Fruit fly (Drosophila melanogaster) whole organism, embryonic: ENCODE results near the gene CG4576.

ENCODE experiments used
- CG12299 ChIP-seq: fragments of 200-800 bp; sonication (Bioruptor generic); optimal IDR thresholded peaks from 2 replicates; lab custom pipeline; 2018; ENCODE audit warnings: missing biosample characterization, mild to moderate bottlenecking, missing genetic modification characterization
- CG17359 ChIP-seq: fragments of 200-800 bp; sonication (Bioruptor generic); optimal IDR thresholded peaks from 3 replicates; lab custom pipeline; 2018; ENCODE audit warnings: missing biosample characterization, mild to moderate bottlenecking, missing genetic modification characterization, moderate library complexity
- CG2116 ChIP-seq: fragments of 200-800 bp; sonication (Bioruptor generic); optimal IDR thresholded peaks from 3 replicates; lab custom pipeline; 2018; ENCODE audit warnings: missing biosample characterization, mild to moderate bottlenecking, missing genetic modification characterization
- CG30020 ChIP-seq: fragments of 200-800 bp; optimal IDR thresholded peaks from 2 replicates; lab custom pipeline; 2019; ENCODE audit warnings: missing biosample characterization, mild to moderate bottlenecking, missing genetic modification characterization, moderate library complexity
- CG30403 ChIP-seq: fragments of 200-800 bp; sonication (Bioruptor generic); optimal IDR thresholded peaks from 3 replicates; lab custom pipeline; 2016; ENCODE audit warnings: missing biosample characterization, missing genetic modification characterization
- CG3065 ChIP-seq: fragments of 200-800 bp; sonication (Bioruptor generic); optimal IDR thresholded peaks from 2 replicates; lab custom pipeline; 2016; ENCODE audit warnings: missing biosample characterization, missing genetic modification characterization
- CG34376 ChIP-seq: fragments of 200-800 bp; sonication (Bioruptor generic); optimal IDR thresholded peaks from 2 replicates; lab custom pipeline; 2018; ENCODE audit warnings: missing biosample characterization, mild to moderate bottlenecking, missing genetic modification characterization
- CG42726 ChIP-seq: fragments of 200-800 bp; sonication (Bioruptor generic); IDR thresholded peaks from 2 replicates; pipeline ENCODE4 v1.3.6; 2022; ENCODE audit warnings: missing biosample characterization, missing genetic modification characterization; ENCODE audit not compliant: partially characterized antibody
- CG6175 ChIP-seq: fragments of 200-800 bp; sonication (Bioruptor generic); IDR thresholded peaks from 3 replicates; pipeline ENCODE4 v1.3.6; 2022; ENCODE audit warnings: missing biosample characterization, missing genetic modification characterization
- CG6813 ChIP-seq: fragments of 200-800 bp; sonication (Bioruptor generic); optimal IDR thresholded peaks from 2 replicates; lab custom pipeline; 2017; ENCODE audit warnings: missing biosample characterization, missing genetic modification characterization, mild to moderate bottlenecking, moderate library complexity, missing genetic modification reagents
- CG7271 ChIP-seq: fragments of 200-800 bp; sonication (Bioruptor generic); optimal IDR thresholded peaks from 2 replicates; lab custom pipeline; 2018; ENCODE audit warnings: missing biosample characterization, mild to moderate bottlenecking, missing genetic modification characterization, moderate library complexity
- CG7987 ChIP-seq: fragments of 200-800 bp; sonication (Bioruptor generic); optimal IDR thresholded peaks from 2 replicates; lab custom pipeline; 2018; ENCODE audit warnings: missing biosample characterization, mild to moderate bottlenecking, missing genetic modification characterization, moderate library complexity
- CG8281 ChIP-seq: fragments of 200-800 bp; sonication (Bioruptor generic); optimal IDR thresholded peaks from 2 replicates; lab custom pipeline; 2018; ENCODE audit warnings: missing biosample characterization, mild to moderate bottlenecking, missing genetic modification characterization, moderate library complexity
- CG9932 ChIP-seq: fragments of 200-800 bp; sonication (Bioruptor generic); IDR thresholded peaks from 2 replicates; pipeline ENCODE4 v1.3.6; 2022; ENCODE audit warnings: missing biosample characterization, missing genetic modification characterization
- CTCF ChIP-seq: fragments of 200-800 bp; sonication (Bioruptor generic); optimal IDR thresholded peaks from 2 replicates; lab custom pipeline; 2017; ENCODE audit warnings: missing biosample characterization, mild to moderate bottlenecking, missing genetic modification characterization, moderate library complexity
- CkIIα-i1 ChIP-seq: fragments of 200-800 bp; sonication (Bioruptor generic); IDR thresholded peaks from 2 replicates; pipeline ENCODE4 v1.3.6; 2022; ENCODE audit warnings: missing biosample characterization, missing genetic modification characterization
- D ChIP-seq, 2 experiments: fragments of 200-800 bp in 1 of 2; fragments of >200 bp in 1 of 2; sonication (Bioruptor generic) in 1 of 2; optimal IDR thresholded peaks; 2 replicates in 1 of 2; 3 replicates in 1 of 2; lab custom pipeline; 2017; ENCODE audit warnings: mild to moderate bottlenecking in 1 of 2, missing biosample characterization in 1 of 2, missing genetic modification characterization in 1 of 2, missing genetic modification reagents in 1 of 2
- D19A ChIP-seq: fragments of 200-800 bp; optimal IDR thresholded peaks from 3 replicates; lab custom pipeline; 2019; ENCODE audit warnings: missing biosample characterization, mild to moderate bottlenecking, missing genetic modification characterization, moderate library complexity
- Dref ChIP-seq: fragments of 200-800 bp; sonication (Bioruptor generic); IDR thresholded peaks from 2 replicates; pipeline ENCODE4 v1.3.6; 2022; ENCODE audit warnings: missing biosample characterization, missing genetic modification characterization
- E2f2 ChIP-seq: fragments of 200-800 bp; sonication (Bioruptor generic); IDR thresholded peaks from 2 replicates; pipeline ENCODE4 v1.3.6; 2022; ENCODE audit warnings: missing biosample characterization, missing genetic modification characterization
- Fer3 ChIP-seq: fragments of 200-800 bp; sonication (Bioruptor generic); optimal IDR thresholded peaks from 2 replicates; lab custom pipeline; 2018; ENCODE audit warnings: missing biosample characterization, mild to moderate bottlenecking, missing genetic modification characterization, moderate library complexity
- H15 ChIP-seq: fragments of 200-800 bp; sonication (Bioruptor generic); IDR thresholded peaks from 3 replicates; pipeline ENCODE4 v1.3.6; 2022; ENCODE audit warnings: missing biosample characterization, missing genetic modification characterization
- HLH3B ChIP-seq: fragments of 200-800 bp; sonication (Bioruptor generic); IDR thresholded peaks from 2 replicates; pipeline ENCODE4 v1.3.6; 2022; ENCODE audit warnings: missing biosample characterization, missing genetic modification characterization
- Hand ChIP-seq: fragments of 200-800 bp; sonication (Bioruptor generic); optimal IDR thresholded peaks from 2 replicates; lab custom pipeline; 2017; ENCODE audit warnings: mild to moderate bottlenecking, missing biosample characterization, missing genetic modification reagents, missing genetic modification characterization
- HmgD ChIP-seq: fragments of 200-800 bp; sonication (Bioruptor generic); optimal IDR thresholded peaks from 3 replicates; lab custom pipeline; 2016; ENCODE audit warnings: missing biosample characterization, missing genetic modification characterization
- Hr3 ChIP-seq: fragments of 200-800 bp; sonication (Bioruptor generic); optimal IDR thresholded peaks from 3 replicates; lab custom pipeline; 2016; ENCODE audit warnings: missing biosample characterization, missing genetic modification characterization
- Hr39 ChIP-seq: fragments of >200 bp; optimal IDR thresholded peaks from 2 replicates; lab custom pipeline; 2017
- Hsf ChIP-seq: fragments of 200-800 bp; sonication (Bioruptor generic); optimal IDR thresholded peaks from 3 replicates; lab custom pipeline; 2016; ENCODE audit warnings: missing biosample characterization, missing genetic modification characterization
- Jarid2 ChIP-seq: fragments of 200-800 bp; sonication (Bioruptor generic); optimal IDR thresholded peaks from 3 replicates; lab custom pipeline; 2017; ENCODE audit warnings: mild to moderate bottlenecking, missing biosample characterization, missing genetic modification reagents, missing genetic modification characterization
- MBD-R2 ChIP-seq: fragments of 200-800 bp; sonication (Bioruptor generic); IDR thresholded peaks from 2 replicates; pipeline ENCODE4 v1.3.6; 2022; ENCODE audit warnings: missing biosample characterization, missing genetic modification characterization
- Myb ChIP-seq: fragments of 200-800 bp; sonication (Bioruptor generic); optimal IDR thresholded peaks from 2 replicates; lab custom pipeline; 2016; ENCODE audit warnings: missing biosample characterization, missing genetic modification characterization
- Nf-YA ChIP-seq: fragments of 200-800 bp; sonication (Bioruptor generic); IDR thresholded peaks from 2 replicates; pipeline ENCODE4 v1.3.6; 2022; ENCODE audit warnings: missing biosample characterization, missing genetic modification characterization
- NfI ChIP-seq: fragments of 200-800 bp; sonication (Bioruptor generic); optimal IDR thresholded peaks from 3 replicates; lab custom pipeline; 2018; ENCODE audit warnings: missing biosample characterization, mild to moderate bottlenecking, missing genetic modification characterization, moderate library complexity
- Oaz ChIP-seq: fragments of 200-800 bp; sonication (Bioruptor generic); IDR thresholded peaks from 2 replicates; pipeline ENCODE4 v1.3.6; 2022; ENCODE audit warnings: missing biosample characterization, missing genetic modification characterization
- Oli ChIP-seq: fragments of 200-800 bp; sonication (Bioruptor generic); optimal IDR thresholded peaks from 2 replicates; lab custom pipeline; 2018; ENCODE audit warnings: missing biosample characterization, mild to moderate bottlenecking, missing genetic modification characterization, moderate library complexity
- Rfx ChIP-seq: fragments of 200-800 bp; sonication (Bioruptor generic); IDR thresholded peaks from 2 replicates; pipeline ENCODE4 v1.3.6; 2022; ENCODE audit warnings: missing biosample characterization, missing genetic modification characterization
- Scr ChIP-seq: fragments of 200-800 bp; sonication (Bioruptor generic); IDR thresholded peaks from 2 replicates; pipeline ENCODE4 v1.3.6; 2022; ENCODE audit warnings: missing biosample characterization, missing genetic modification characterization; ENCODE audit not compliant: partially characterized antibody
- Vsx1 ChIP-seq: fragments of 200-800 bp; sonication (Bioruptor generic); optimal IDR thresholded peaks from 2 replicates; lab custom pipeline; 2017; ENCODE audit warnings: missing biosample characterization, mild to moderate bottlenecking, missing genetic modification characterization, missing genetic modification reagents
- YL-1 ChIP-seq: fragments of 200-800 bp; sonication (Bioruptor generic); optimal IDR thresholded peaks from 3 replicates; lab custom pipeline; 2017; ENCODE audit warnings: missing biosample characterization, mild to moderate bottlenecking, missing genetic modification characterization
- ab ChIP-seq: fragments of 200-800 bp; sonication (Bioruptor generic); optimal IDR thresholded peaks from 2 replicates; lab custom pipeline; 2016; ENCODE audit warnings: missing biosample characterization, missing genetic modification characterization
- ase ChIP-seq: fragments of 200-800 bp; sonication (Bioruptor generic); IDR thresholded peaks from 3 replicates; pipeline ENCODE4 v1.3.6; 2022; ENCODE audit warnings: missing biosample characterization, missing genetic modification characterization
- bab2 ChIP-seq: fragments of 200-800 bp; sonication (Bioruptor generic); optimal IDR thresholded peaks from 2 replicates; lab custom pipeline; 2016; ENCODE audit warnings: missing biosample characterization, missing genetic modification characterization
- ems ChIP-seq: fragments of 200-800 bp; sonication (Bioruptor generic); optimal IDR thresholded peaks from 3 replicates; lab custom pipeline; 2016; ENCODE audit warnings: missing biosample characterization, missing genetic modification characterization
- esg ChIP-seq: fragments of 200-800 bp; sonication (Bioruptor generic); conservative IDR thresholded peaks from 2 replicates; pipeline ENCODE4 v1.3.6; 2022; ENCODE audit warnings: missing biosample characterization, missing genetic modification characterization
- pfk ChIP-seq: fragments of 200-800 bp; sonication (Bioruptor generic); optimal IDR thresholded peaks from 2 replicates; lab custom pipeline; 2018; ENCODE audit warnings: missing biosample characterization, mild to moderate bottlenecking, missing genetic modification characterization, moderate library complexity
- sens ChIP-seq: fragments of 200-800 bp; sonication (Bioruptor generic); peaks from one replicate; lab custom pipeline; 2016; ENCODE audit warnings: missing biosample characterization, missing genetic modification characterization
- sna ChIP-seq: fragments of 200-800 bp; sonication (Bioruptor generic); IDR thresholded peaks from 2 replicates; pipeline ENCODE4 v1.3.6; 2022; ENCODE audit warnings: missing biosample characterization, missing genetic modification characterization; ENCODE audit not compliant: partially characterized antibody
- sob ChIP-seq: fragments of 200-800 bp; sonication (Bioruptor generic); IDR thresholded peaks from 2 replicates; pipeline ENCODE4 v1.3.6; 2022; ENCODE audit warnings: missing biosample characterization, missing genetic modification characterization
- sqz ChIP-seq: fragments of 200-800 bp; sonication (Bioruptor generic); optimal IDR thresholded peaks from 3 replicates; lab custom pipeline; 2018; ENCODE audit warnings: missing biosample characterization, mild to moderate bottlenecking, missing genetic modification characterization
- tio ChIP-seq: fragments of 200-800 bp; sonication (Bioruptor generic); optimal IDR thresholded peaks from 2 replicates; lab custom pipeline; 2017; ENCODE audit warnings: missing biosample characterization, missing genetic modification characterization, inconsistent platforms
- wor ChIP-seq: fragments of 200-800 bp; sonication (Bioruptor generic); IDR thresholded peaks from 2 replicates; pipeline ENCODE4 v1.3.6; 2022; ENCODE audit warnings: missing biosample characterization, missing genetic modification characterization
- zen2 ChIP-seq: fragments of 200-800 bp; sonication (Bioruptor generic); IDR thresholded peaks from 3 replicates; pipeline ENCODE4 v1.3.6; 2022; ENCODE audit warnings: missing biosample characterization, missing genetic modification characterization; ENCODE audit not compliant: partially characterized antibody

The CG4576 gene

DNA sequence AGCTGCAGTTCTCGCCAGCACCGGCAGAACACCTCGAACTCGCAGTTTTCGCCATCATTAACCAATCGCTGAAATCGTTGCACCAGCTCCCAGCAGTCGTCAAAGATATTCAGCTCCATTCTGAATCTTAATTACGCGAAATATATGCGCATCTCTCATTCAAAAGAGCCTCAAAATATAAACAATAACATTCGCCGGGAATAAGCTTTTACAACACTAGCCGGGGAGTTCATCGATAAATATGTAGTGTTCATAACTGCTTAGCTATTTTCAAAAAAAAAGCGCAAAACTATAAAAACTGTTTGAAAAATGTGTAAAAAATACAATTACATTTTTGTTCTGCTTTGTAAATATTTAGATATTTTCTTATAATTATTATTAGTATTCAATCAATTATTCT, 13.7 kb downstream of the CG4576 start, which contains the start of gene Pbp45 (continued):
- TF ChIP-seq Dref (peak; percentile 61), CkIIα-i1 (no peak), bab2 (no peak), Hand (GFP tag; lab: Kevin White, UChicago) (no peak), CG9932 (peak; percentile 49; the same call in 1 of the 2 replicates), Nf-YA (GFP tag; lab: Robert Waterston, UW) (no peak), Hr39 (lab: Kevin White, UChicago) (no peak), MBD-R2 (GFP tag; lab: Robert Waterston, UW) (peak; percentile 69), CG30403 (GFP tag; lab: Kevin White, UChicago) (peak; percentile 7), ems (GFP tag; lab: Kevin White, UChicago) (no peak), CG3065 (GFP tag; lab: Kevin White, UChicago) (no peak), HmgD (no peak), Oaz (GFP tag; lab: Robert Waterston, UW) (no peak), CG12299 (no peak), sob (GFP tag; lab: Robert Waterston, UW) (0 out of 2 replicates have a peak, but pooled peaks have one; percentile 8), zen2 (GFP tag; lab: Robert Waterston, UW) (peak; percentile 56; the same call in 1 of the 3 replicates), HLH3B (GFP tag; lab: Robert Waterston, UW) (no peak), sqz (GFP tag; lab: Kevin White, UChicago) (no peak), Oli (tag; lab: Kevin White, UChicago) (no peak), pfk (GFP tag; lab: Kevin White, UChicago) (no peak), tio (GFP tag; lab: Kevin White, UChicago) (no peak), CG6175 (GFP tag; lab: Robert Waterston, UW) (no peak), CG34376 (GFP tag; lab: Kevin White, UChicago) (no peak), YL-1 (GFP tag; lab: Kevin White, UChicago) (no peak), Myb (GFP tag; lab: Kevin White, UChicago) (peak; percentile 37), wor (no peak), CG30020 (no peak), H15 (no peak), E2f2 (GFP tag; lab: Robert Waterston, UW) (peak; percentile 92), D19A (tag; lab: Kevin White, UChicago) (no peak), CG6813 (no peak), Fer3 (no peak), Rfx (GFP tag; lab: Robert Waterston, UW) (peak; percentile 58), Scr (GFP tag; lab: Robert Waterston, UW) (peak; percentile 40; the same call in 1 of the 2 replicates), ab (GFP tag; lab: Kevin White, UChicago) (no peak), CTCF (GFP tag; lab: Kevin White, UChicago) (no peak), sna (GFP tag; lab: Robert Waterston, UW) (peak; percentile 43; the same call in 1 of the 2 replicates), ase (no peak), D (optimal IDR thresholded peaks at IDR 0.05; lab: Kevin White, UChicago) (no peak), D (GFP tag; optimal IDR thresholded peaks at IDR 0.05; lab: Kevin White, UChicago) (no peak), Hsf (GFP tag; lab: Kevin White, UChicago) (peak; percentile 8), Hr3 (GFP tag; lab: Kevin White, UChicago) (no peak), esg (GFP tag; lab: Robert Waterston, UW) (no peak), sens (GFP tag; lab: Kevin White, UChicago) (peak; percentile 44), CG42726 (GFP tag; lab: Robert Waterston, UW) (no peak), CG2116 (GFP tag; lab: Kevin White, UChicago) (peak; percentile 50), CG7271 (tag; lab: Kevin White, UChicago) (no peak), NfI (GFP tag; lab: Kevin White, UChicago) (peak; percentile 8), Jarid2 (GFP tag; lab: Kevin White, UChicago) (no peak), CG17359 (no peak), Vsx1 (GFP tag; lab: Kevin White, UChicago) (no peak), CG7987 (GFP tag; lab: Kevin White, UChicago) (no peak), CG8281 (tag; lab: Kevin White, UChicago) (no peak)
